Worm (Caenorhabditis elegans) whole organism, young adult: ENCODE results near the gene tag-329.

ENCODE experiments used
- D2030.7 ChIP-seq: fragments of 200-800 bp; sonication (Bioruptor generic); IDR thresholded peaks from 2 replicates; pipeline ENCODE4 v1.3.6; 2022; ENCODE audit warnings: missing genetic modification reagents, missing genetic modification characterization, missing compliant biosample characterization
- F55B11.4 ChIP-seq: sonication (generic microtip); optimal IDR thresholded peaks from 2 replicates; lab custom pipeline; 2016; ENCODE audit warnings: missing compliant biosample characterization, missing genetic modification characterization, borderline replicate concordance; ENCODE audit not compliant: insufficient read depth
- F57A8.1 ChIP-seq: fragments of 200-800 bp; sonication (Bioruptor generic); optimal IDR thresholded peaks from 2 replicates; lab custom pipeline; 2018; ENCODE audit warnings: mild to moderate bottlenecking, missing genetic modification characterization, moderate library complexity, missing compliant biosample characterization
- Y56A3A.18 ChIP-seq: fragments of 200-800 bp; sonication (Bioruptor generic); IDR thresholded peaks from 2 replicates; pipeline ENCODE4 v1.3.6; 2022; ENCODE audit warnings: missing genetic modification reagents, missing genetic modification characterization, missing compliant biosample characterization
- ZK185.1 ChIP-seq: sonication (generic microtip); optimal IDR thresholded peaks from 2 replicates; lab custom pipeline; 2016; ENCODE audit warnings: mild to moderate bottlenecking, missing genetic modification characterization, missing compliant biosample characterization; ENCODE audit not compliant: poor library complexity, severe bottlenecking
- attf-5 ChIP-seq: fragments of 200-800 bp; sonication (Bioruptor generic); optimal IDR thresholded peaks from 2 replicates; lab custom pipeline; 2018; ENCODE audit warnings: mild to moderate bottlenecking, missing genetic modification characterization, missing compliant biosample characterization
- cebp-1 ChIP-seq, 2 experiments: fragments of 200-800 bp in 1 of 2; sonication (Bioruptor generic) in 1 of 2; sonication (generic microtip) in 1 of 2; IDR thresholded peaks in 1 of 2; optimal IDR thresholded peaks in 1 of 2; 2 replicates each; pipeline versions ENCODE4 v1.3.6 to Lab custom; 2017 to 2022; ENCODE audit warnings: missing compliant biosample characterization in 2 of 2, missing genetic modification characterization in 2 of 2, mild to moderate bottlenecking in 1 of 2, missing genetic modification reagents in 1 of 2, moderate library complexity in 1 of 2
- ceh-91 ChIP-seq: fragments of 200-800 bp; sonication (Bioruptor generic); IDR thresholded peaks from 2 replicates; pipeline ENCODE4 v1.3.6; 2022; ENCODE audit warnings: missing genetic modification reagents, missing genetic modification characterization, missing compliant biosample characterization
- die-1 ChIP-seq: sonication (generic microtip); optimal IDR thresholded peaks from 2 replicates; lab custom pipeline; 2016; ENCODE audit warnings: missing genotype, mild to moderate bottlenecking, missing genetic modification characterization, missing compliant biosample characterization
- ekl-4 ChIP-seq: fragments of 200-800 bp; sonication (Bioruptor generic); IDR thresholded peaks from 2 replicates; pipeline ENCODE4 v1.3.6; 2022; ENCODE audit warnings: missing genetic modification reagents, missing genetic modification characterization, missing compliant biosample characterization
- gei-17 ChIP-seq: fragments of 200-800 bp; sonication (Bioruptor generic); optimal IDR thresholded peaks from 2 replicates; lab custom pipeline; 2018; ENCODE audit warnings: mild to moderate bottlenecking, missing genetic modification characterization, missing compliant biosample characterization
- him-1 ChIP-seq: sonication (generic microtip); optimal IDR thresholded peaks from 2 replicates; lab custom pipeline; 2016; ENCODE audit warnings: missing genotype, missing genetic modification reagents, missing genetic modification characterization, missing compliant biosample characterization
- hmg-1.2 ChIP-seq: fragments of 200-800 bp; sonication (Bioruptor generic); IDR thresholded peaks from 2 replicates; pipeline ENCODE4 v1.3.6; 2022; ENCODE audit warnings: missing genetic modification reagents, missing genetic modification characterization, missing compliant biosample characterization
- hrde-1 ChIP-seq: sonication (generic microtip); optimal IDR thresholded peaks from 2 replicates; lab custom pipeline; 2016; ENCODE audit warnings: missing genetic modification characterization, mild to moderate bottlenecking, missing compliant biosample characterization, moderate library complexity, missing genotype, missing genetic modification reagents, borderline replicate concordance
- hsf-1 ChIP-seq: fragments of 200-800 bp; sonication (Bioruptor generic); IDR thresholded peaks from 2 replicates; pipeline ENCODE4 v1.3.6; 2022; ENCODE audit warnings: missing genetic modification reagents, missing genetic modification characterization, missing compliant biosample characterization
- let-607 ChIP-seq, 2 experiments: fragments of 200-800 bp in 1 of 2; sonication (Bioruptor generic) in 1 of 2; sonication (generic microtip) in 1 of 2; optimal IDR thresholded peaks; 2 replicates each; lab custom pipeline; 2016 to 2018; ENCODE audit warnings: mild to moderate bottlenecking in 2 of 2, missing compliant biosample characterization in 2 of 2, missing genetic modification characterization in 2 of 2, moderate library complexity in 2 of 2, missing genotype in 1 of 2
- lin-26 ChIP-seq: fragments of 200-800 bp; sonication (Bioruptor generic); IDR thresholded peaks from 2 replicates; pipeline ENCODE4 v1.3.6; 2022; ENCODE audit warnings: missing genetic modification reagents, missing genetic modification characterization, missing compliant biosample characterization
- madf-8 ChIP-seq: fragments of 200-800 bp; sonication (Bioruptor generic); conservative IDR thresholded peaks from 2 replicates; pipeline ENCODE4 v1.3.6; 2022; ENCODE audit warnings: missing genetic modification reagents, missing genetic modification characterization, missing compliant biosample characterization
- mcd-1 ChIP-seq: fragments of 200-800 bp; sonication (Bioruptor generic); IDR thresholded peaks from 2 replicates; pipeline ENCODE4 v1.3.6; 2022; ENCODE audit warnings: missing genetic modification reagents, missing genetic modification characterization, missing compliant biosample characterization
- nfya-2 ChIP-seq: fragments of 200-800 bp; sonication (Bioruptor generic); IDR thresholded peaks from 2 replicates; pipeline ENCODE4 v1.3.6; 2022; ENCODE audit warnings: missing genetic modification reagents, missing genetic modification characterization, missing compliant biosample characterization
- nhr-80 ChIP-seq: sonication (generic microtip); optimal IDR thresholded peaks from 2 replicates; lab custom pipeline; 2016; ENCODE audit warnings: missing genetic modification characterization, missing compliant biosample characterization
- rcor-1 ChIP-seq: fragments of 200-800 bp; sonication (Bioruptor generic); IDR thresholded peaks from 2 replicates; pipeline ENCODE4 v1.3.6; 2022; ENCODE audit warnings: missing genetic modification reagents, missing genetic modification characterization, missing compliant biosample characterization
- rec-8 ChIP-seq, 2 experiments: sonication (generic microtip); optimal IDR thresholded peaks; 2 replicates each; lab custom pipeline; 2016; ENCODE audit warnings: mild to moderate bottlenecking in 2 of 2, missing genetic modification characterization in 2 of 2, missing genetic modification reagents in 2 of 2, missing genotype in 2 of 2, missing biosample characterization in 1 of 2, missing compliant biosample characterization in 1 of 2, moderate library complexity in 1 of 2
- rpc-1 ChIP-seq, 2 experiments: fragments of 150-350 bp in 1 of 2; sonication (generic microtip) in 1 of 2; optimal IDR thresholded peaks; 2 replicates each; lab custom pipeline; 2014 to 2018; ENCODE audit warnings: missing biosample characterization in 1 of 2, missing genetic modification characterization in 1 of 2, missing genetic modification reagents in 1 of 2, missing genotype in 1 of 2
- sdz-38 ChIP-seq: sonication (generic microtip); optimal IDR thresholded peaks from 2 replicates; lab custom pipeline; 2016; ENCODE audit warnings: missing genotype, missing genetic modification characterization, missing compliant biosample characterization
- snpc-1.3 ChIP-seq: sonication (generic microtip); optimal IDR thresholded peaks from 2 replicates; lab custom pipeline; 2017; ENCODE audit warnings: missing genetic modification characterization, mild to moderate bottlenecking, missing compliant biosample characterization, antibody characterized with exemption, moderate library complexity, missing genotype, missing genetic modification reagents; ENCODE audit not compliant: insufficient read depth
- tbp1 ChIP-seq: fragments of 200-800 bp; sonication (Bioruptor generic); optimal IDR thresholded peaks from 2 replicates; lab custom pipeline; 2018; ENCODE audit warnings: mild to moderate bottlenecking, missing genetic modification characterization, missing compliant biosample characterization
- tlf-1 ChIP-seq: fragments of 200-800 bp; sonication (Bioruptor generic); optimal IDR thresholded peaks from 2 replicates; lab custom pipeline; 2018; ENCODE audit warnings: mild to moderate bottlenecking, missing genetic modification characterization, missing compliant biosample characterization
- zfh-2 ChIP-seq: fragments of 200-800 bp; sonication (Bioruptor generic); conservative IDR thresholded peaks from 2 replicates; pipeline ENCODE4 v1.3.6; 2022; ENCODE audit warnings: missing genetic modification reagents, missing genetic modification characterization, missing compliant biosample characterization
- zim-3 ChIP-seq: sonication (generic microtip); optimal IDR thresholded peaks from 2 replicates; lab custom pipeline; 2017; ENCODE audit warnings: mild to moderate bottlenecking, missing genetic modification characterization, moderate library complexity, missing compliant biosample characterization
- ztf-18 ChIP-seq: sonication (generic microtip); optimal IDR thresholded peaks from 2 replicates; lab custom pipeline; 2016; ENCODE audit warnings: missing genotype, mild to moderate bottlenecking, missing genetic modification characterization, missing compliant biosample characterization
- ztf-26 ChIP-seq: sonication (generic microtip); optimal IDR thresholded peaks from 2 replicates; lab custom pipeline; 2017; ENCODE audit warnings: missing genetic modification characterization, missing compliant biosample characterization

tag-329 gene

ce11 chrV:9503152-9503817 is 31.4 kb upstream of the tag-329 start (continued):
- no peak for TF ChIP-seq nfya-2
- peak; percentile 81 for TF ChIP-seq ZK185.1 (tag; lab: Kevin White, UChicago)
- TF ChIP-seq zim-3 (tag; lab: Kevin White, UChicago) = peak; percentile 92
- peak; percentile 24 for TF ChIP-seq gei-17 (GFP tag; lab: Kevin White, UChicago)
- peak; percentile 20 for TF ChIP-seq sdz-38
- peak; percentile 94 for TF ChIP-seq Y56A3A.18 (GFP tag; lab: Robert Waterston, UW)
- peak; percentile 22 to 82 for TF ChIP-seq rec-8 (tag; optimal IDR thresholded peaks at IDR 0.05; lab: Kevin White, UChicago)
- peak; percentile 88 for TF ChIP-seq him-1 (tag; lab: Kevin White, UChicago)
- peak; percentile 13 for TF ChIP-seq hrde-1 (tag; lab: Kevin White, UChicago)
- TF ChIP-seq rpc-1 (optimal IDR thresholded peaks at IDR 0.05; lab: Kevin White, UChicago) = peak; percentile 81
- peak; percentile 74 for TF ChIP-seq rpc-1 (tag; optimal IDR thresholded peaks at IDR 0.05; lab: Kevin White, UChicago)
- TF ChIP-seq ztf-26 (tag; lab: Kevin White, UChicago) = peak; percentile 70
- peak; percentile 91 for TF ChIP-seq hmg-1.2 (GFP tag; lab: Robert Waterston, UW)
- no peak; the same call in 1 of the 2 replicates for TF ChIP-seq mcd-1
- peak; percentile 87 for TF ChIP-seq lin-26 (GFP tag; lab: Robert Waterston, UW)
- TF ChIP-seq snpc-1.3 (tag; lab: Kevin White, UChicago) = peak; percentile 67
- TF ChIP-seq, all 124 proteins: peak for 71

DNA sequence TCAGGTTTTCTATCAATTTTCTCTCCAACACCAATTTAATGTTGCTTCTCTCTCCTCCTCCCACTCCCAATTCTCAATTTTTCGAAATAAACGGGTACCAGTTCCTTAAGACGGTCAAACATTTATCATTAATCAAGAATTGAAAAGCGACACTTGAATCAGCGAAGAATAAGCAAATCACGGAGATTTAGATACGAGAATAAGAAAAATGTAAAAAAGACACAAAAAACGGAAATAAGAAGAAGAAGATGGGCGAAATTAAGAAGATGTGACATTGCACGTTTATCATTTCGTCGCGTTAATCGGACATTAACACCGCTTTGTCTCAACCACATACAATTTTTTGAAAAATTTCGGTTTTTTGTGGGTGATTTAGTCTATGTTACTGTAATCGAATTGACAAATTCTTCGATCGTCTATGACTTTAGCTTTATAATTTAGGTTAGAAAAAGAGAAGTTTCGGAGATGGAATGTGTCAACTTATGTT is 30.2 kb upstream of the tag-329 start, which contains the start of gene haao-1:
haao-1 (plus strand) TSS at position 437 of the 487 bp plus-strand sequence.
- TF ChIP-seq ceh-91 (GFP tag; lab: Robert Waterston, UW) = no peak
- no peak for TF ChIP-seq attf-5 (GFP tag; lab: Kevin White, UChicago)
- TF ChIP-seq ekl-4 (GFP tag; lab: Robert Waterston, UW) = no peak
- no peak for TF ChIP-seq ztf-26 (tag; lab: Kevin White, UChicago)
- no peak for TF ChIP-seq sdz-38
- no peak for TF ChIP-seq cebp-1 (GFP tag; IDR thresholded peaks at IDR 0.05; lab: Robert Waterston, UW)
- no peak for TF ChIP-seq cebp-1 (tag; optimal IDR thresholded peaks at IDR 0.05; lab: Kevin White, UChicago)
- TF ChIP-seq tlf-1 = no peak
- no peak for TF ChIP-seq zfh-2 (GFP tag; lab: Robert Waterston, UW)
- no peak for TF ChIP-seq hsf-1 (GFP tag; lab: Robert Waterston, UW)
- TF ChIP-seq D2030.7 (GFP tag; lab: Robert Waterston, UW) = no peak
- no peak for TF ChIP-seq ztf-18 (tag; lab: Kevin White, UChicago)
- TF ChIP-seq die-1 (tag; lab: Kevin White, UChicago) = no peak
- TF ChIP-seq tbp1 (GFP tag; lab: Kevin White, UChicago) = no peak
- TF ChIP-seq madf-8 = no peak
- TF ChIP-seq, all 124 proteins: peak for 0

DNA sequence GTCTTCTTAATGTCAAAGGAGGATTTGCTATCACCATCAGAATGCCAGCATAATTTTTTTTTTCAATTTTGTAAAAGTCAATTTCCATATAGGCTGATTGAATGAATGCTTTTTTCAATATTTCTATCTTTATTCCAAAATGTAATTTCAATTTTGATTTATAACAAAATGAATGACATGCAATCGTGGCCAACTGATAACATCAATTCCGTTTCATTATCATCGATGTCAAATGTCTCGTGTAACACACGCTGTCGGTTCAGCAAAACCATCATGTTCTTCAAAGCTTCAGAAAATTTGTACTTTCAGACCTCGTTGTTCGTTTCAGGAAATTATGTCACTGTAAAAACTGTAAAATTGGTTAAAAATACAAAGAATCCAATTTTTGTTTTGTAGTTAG is 27.8 kb upstream of the tag-329 start:
- no peak for TF ChIP-seq F57A8.1 (GFP tag; lab: Kevin White, UChicago)
- TF ChIP-seq let-607 (tag; optimal IDR thresholded peaks at IDR 0.05; lab: Kevin White, UChicago) = peak; percentile 40 to 83
- TF ChIP-seq nhr-80 (tag; lab: Kevin White, UChicago) = peak; percentile 73

ce11 chrV:9507742-9508141 is 27.0 kb upstream of the tag-329 start, which contains the start of gene acs-14:
Gene acs-14, plus strand, starts transcription at chrV:9508132.
- TF ChIP-seq F55B11.4 (tag; lab: Kevin White, UChicago) (no peak), rcor-1 (GFP tag; lab: Robert Waterston, UW) (no peak), nhr-80 (tag; lab: Kevin White, UChicago) (peak; percentile 14), cebp-1 (GFP tag; IDR thresholded peaks at IDR 0.05; lab: Robert Waterston, UW) (no peak), cebp-1 (tag; optimal IDR thresholded peaks at IDR 0.05; lab: Kevin White, UChicago) (no peak)
